Fruit fly (Drosophila melanogaster): ENCODE measurements around the gene CG11379.

The CG11379 gene

DNA sequence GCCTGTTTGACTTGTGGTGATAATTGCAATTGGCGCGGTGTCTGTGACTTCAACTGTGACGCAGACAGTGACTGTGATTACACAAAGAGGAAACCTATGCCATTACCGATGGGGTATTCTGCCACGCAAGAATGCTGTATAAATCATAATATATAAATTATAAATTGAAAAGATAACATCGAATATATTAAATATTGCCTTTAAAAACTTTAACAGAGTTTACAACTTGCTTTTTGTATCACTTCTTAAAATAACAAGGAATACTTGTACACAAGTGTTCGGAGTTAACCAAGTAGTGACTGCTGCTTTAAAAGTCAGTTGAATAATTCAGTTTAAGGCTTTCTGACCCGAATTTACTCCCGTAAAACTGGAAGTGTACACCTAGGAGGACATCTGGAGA, at the start of gene CG11379:
TSS of gene CG11379 (plus strand) at position 301 of the 400 bp plus-strand sequence.
- TF ChIP-seq CG17806 (tag; optimal IDR thresholded peaks at IDR 0.05) (no peak), CG13204 (GFP tag; optimal IDR thresholded peaks at IDR 0.05) (no peak), EcR (GFP tag; optimal IDR thresholded peaks at IDR 0.05) (no peak), CG14655 (GFP tag; optimal IDR thresholded peaks at IDR 0.05) (no peak), gl (tag; optimal IDR thresholded peaks at IDR 0.05) (no peak), CG34367 (tag; optimal IDR thresholded peaks at IDR 0.05) (no peak), CG8301 (tag; optimal IDR thresholded peaks at IDR 0.05) (no peak)

- TF ChIP-seq CG15710 (tag; optimal IDR thresholded peaks at IDR 0.05) (no peak), CG8301 (tag; optimal IDR thresholded peaks at IDR 0.05) (no peak), CG4496 (GFP tag; IDR thresholded peaks at IDR 0.05) (no peak), D1 (tag; optimal IDR thresholded peaks at IDR 0.05) (no peak), CG12605 (GFP tag; IDR thresholded peaks at IDR 0.05) (no peak), CG10348 (GFP tag; IDR thresholded peaks at IDR 0.05) (no peak), CG17806 (tag; optimal IDR thresholded peaks at IDR 0.05) (no peak), Pif1B (GFP tag; optimal IDR thresholded peaks at IDR 0.05) (no peak), rn (GFP tag; IDR thresholded peaks at IDR 0.05) (no peak), CG13204 (GFP tag; optimal IDR thresholded peaks at IDR 0.05) (no peak), fd96Ca (GFP tag; IDR thresholded peaks at IDR 0.05) (no peak), CG8159 (tag; optimal IDR thresholded peaks at IDR 0.05) (no peak), Snoo (tag; optimal IDR thresholded peaks at IDR 0.05) (no peak)
Measured at dm6 chrX:1134053-1135005, 45.6 kb upstream of the CG11379 start, which contains the start of gene CG3655. CG3655 (minus strand) TSS chrX:1134896.

DNA sequence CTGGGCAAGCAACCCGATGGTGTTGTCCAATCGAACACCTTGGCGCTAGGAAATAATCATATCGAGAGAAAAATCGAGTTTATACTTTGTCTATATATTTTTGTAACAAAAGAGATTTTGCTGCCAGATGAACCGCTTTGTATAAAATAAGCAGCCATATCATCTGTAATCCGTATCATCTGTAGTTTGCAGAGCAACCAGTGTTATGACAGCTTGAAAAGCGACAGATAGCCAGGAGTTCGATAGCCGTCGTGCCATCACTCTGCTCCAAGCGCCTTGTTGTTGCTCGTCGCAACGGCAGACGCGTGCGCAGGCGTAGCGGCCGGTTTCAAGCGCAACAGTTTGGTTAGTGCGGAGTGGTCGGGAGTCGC, 45.0 kb upstream of the CG11379 start:
- TF ChIP-seq CG8159 (tag; optimal IDR thresholded peaks at IDR 0.05): peak; percentile 35
- TF ChIP-seq CG12605 (GFP tag; IDR thresholded peaks at IDR 0.05): no peak
- TF ChIP-seq CG32121 (GFP tag; IDR thresholded peaks at IDR 0.05): 0 out of 2 replicates have a peak, but pooled peaks have one; percentile 12
- no peak for TF ChIP-seq CG10348 (GFP tag; IDR thresholded peaks at IDR 0.05)
- TF ChIP-seq Pif1A (GFP tag; optimal IDR thresholded peaks at IDR 0.05): peak; percentile 26
- TF ChIP-seq CG17806 (tag; optimal IDR thresholded peaks at IDR 0.05): peak; percentile 10
- no peak for TF ChIP-seq rn (GFP tag; IDR thresholded peaks at IDR 0.05)
- TF ChIP-seq CG8301 (tag; optimal IDR thresholded peaks at IDR 0.05): peak; percentile 25
- TF ChIP-seq fd96Ca (GFP tag; IDR thresholded peaks at IDR 0.05): peak; percentile 49; the same call in 1 of the 3 replicates
- no peak for TF ChIP-seq CG34367 (tag; optimal IDR thresholded peaks at IDR 0.05)
- TF ChIP-seq CG9948 (tag; optimal IDR thresholded peaks at IDR 0.05): peak; percentile 5
- TF ChIP-seq CG14655 (GFP tag; optimal IDR thresholded peaks at IDR 0.05): peak; percentile 39
- peak; percentile 15 for TF ChIP-seq Pif1B (GFP tag; optimal IDR thresholded peaks at IDR 0.05)
- peak; percentile 43; the same call in 1 of the 3 replicates for TF ChIP-seq CG4496 (GFP tag; IDR thresholded peaks at IDR 0.05)
- TF ChIP-seq D1 (tag; optimal IDR thresholded peaks at IDR 0.05): no peak

dm6 chrX:1142567-1143347, 37.2 kb upstream of the CG11379 start:
- no peak for TF ChIP-seq gl (tag; optimal IDR thresholded peaks at IDR 0.05)
- TF ChIP-seq CG10348 (GFP tag; IDR thresholded peaks at IDR 0.05): no peak
- no peak for TF ChIP-seq CG34367 (tag; optimal IDR thresholded peaks at IDR 0.05)
- TF ChIP-seq CG32121 (GFP tag; IDR thresholded peaks at IDR 0.05): no peak
- no peak for TF ChIP-seq CG12605 (GFP tag; IDR thresholded peaks at IDR 0.05)
- no peak for TF ChIP-seq D1 (tag; optimal IDR thresholded peaks at IDR 0.05)
- no peak for TF ChIP-seq CG15710 (tag; optimal IDR thresholded peaks at IDR 0.05)
- TF ChIP-seq fd96Ca (GFP tag; IDR thresholded peaks at IDR 0.05): no peak
- TF ChIP-seq CG13204 (GFP tag; optimal IDR thresholded peaks at IDR 0.05): no peak
- TF ChIP-seq Pif1B (GFP tag; optimal IDR thresholded peaks at IDR 0.05): no peak

DNA sequence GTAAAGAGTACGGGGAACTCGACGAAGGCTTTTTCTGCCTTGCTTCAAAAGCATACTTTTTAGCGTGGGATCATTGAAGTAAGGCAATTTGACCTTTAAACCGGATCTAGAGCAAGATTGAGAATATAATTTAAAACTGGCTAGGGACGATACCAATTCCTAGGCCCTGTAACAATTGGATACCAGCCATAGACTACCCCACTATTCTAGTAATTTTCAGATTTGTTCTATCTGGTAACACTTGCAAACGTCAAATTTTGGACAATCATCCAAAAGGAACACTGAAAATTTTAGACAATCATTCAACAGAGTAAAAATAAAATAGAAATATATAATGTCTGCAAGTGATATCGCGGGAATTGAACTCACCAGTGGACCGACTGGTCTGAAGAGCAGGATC, 34.6 kb upstream of the CG11379 start, which contains the start of gene CG14628:
TSS of gene CG14628 (plus strand) at position 301 of the 400 bp plus-strand sequence.
- TF ChIP-seq gl (tag; optimal IDR thresholded peaks at IDR 0.05): no peak
- TF ChIP-seq Pif1A (GFP tag; optimal IDR thresholded peaks at IDR 0.05): no peak
- TF ChIP-seq CG9948 (tag; optimal IDR thresholded peaks at IDR 0.05): no peak
- no peak for TF ChIP-seq CG14655 (GFP tag; optimal IDR thresholded peaks at IDR 0.05)
- TF ChIP-seq rn (GFP tag; IDR thresholded peaks at IDR 0.05): no peak
- no peak for TF ChIP-seq CG8301 (tag; optimal IDR thresholded peaks at IDR 0.05)
- no peak for TF ChIP-seq EcR (GFP tag; optimal IDR thresholded peaks at IDR 0.05)
- no peak for TF ChIP-seq CG32121 (GFP tag; IDR thresholded peaks at IDR 0.05)
- TF ChIP-seq CG34367 (tag; optimal IDR thresholded peaks at IDR 0.05): no peak
- TF ChIP-seq fd96Ca (GFP tag; IDR thresholded peaks at IDR 0.05): no peak
- TF ChIP-seq CG10348 (GFP tag; IDR thresholded peaks at IDR 0.05): no peak
- TF ChIP-seq CG15710 (tag; optimal IDR thresholded peaks at IDR 0.05): no peak
- no peak for TF ChIP-seq Pif1B (GFP tag; optimal IDR thresholded peaks at IDR 0.05)
- no peak for TF ChIP-seq CG12605 (GFP tag; IDR thresholded peaks at IDR 0.05)
- no peak for TF ChIP-seq Snoo (tag; optimal IDR thresholded peaks at IDR 0.05)
- TF ChIP-seq D1 (tag; optimal IDR thresholded peaks at IDR 0.05): no peak
- no peak for TF ChIP-seq CG4496 (GFP tag; IDR thresholded peaks at IDR 0.05)
- no peak for TF ChIP-seq CG17806 (tag; optimal IDR thresholded peaks at IDR 0.05)
- TF ChIP-seq CG8159 (tag; optimal IDR thresholded peaks at IDR 0.05): no peak
- TF ChIP-seq CG13204 (GFP tag; optimal IDR thresholded peaks at IDR 0.05): no peak

Measured in whole organism, pupa.